Fruit fly (Drosophila melanogaster) whole organism, embryonic: ENCODE results near the gene RpL14.

Source experiments
- ATbp ChIP-seq: fragments of 200-800 bp; sonication (Bioruptor generic); optimal IDR thresholded peaks from 2 replicates; lab custom pipeline; 2017; ENCODE audit warnings: missing biosample characterization, mild to moderate bottlenecking, missing genetic modification characterization, missing genetic modification reagents
- Atf-2 ChIP-seq: fragments of 200-800 bp; sonication (Bioruptor generic); optimal IDR thresholded peaks from 2 replicates; lab custom pipeline; 2016; ENCODE audit warnings: missing biosample characterization, missing genetic modification characterization
- Bgb ChIP-seq: fragments of 200-800 bp; sonication (Bioruptor generic); IDR thresholded peaks from 2 replicates; pipeline ENCODE4 v1.3.6; 2022; ENCODE audit warnings: missing biosample characterization, missing genetic modification characterization; ENCODE audit not compliant: partially characterized antibody
- CG10267 ChIP-seq: fragments of 200-800 bp; sonication (Bioruptor generic); optimal IDR thresholded peaks from 2 replicates; lab custom pipeline; 2018; ENCODE audit warnings: missing biosample characterization, mild to moderate bottlenecking, missing genetic modification characterization, moderate library complexity
- CG10543 ChIP-seq: fragments of 200-800 bp; sonication (Bioruptor generic); optimal IDR thresholded peaks from 3 replicates; lab custom pipeline; 2017; ENCODE audit warnings: missing biosample characterization, mild to moderate bottlenecking, missing genetic modification characterization, moderate library complexity
- CG10959 ChIP-seq: fragments of 200-800 bp; sonication (Bioruptor generic); IDR thresholded peaks from 2 replicates; pipeline ENCODE4 v1.3.6; 2022; ENCODE audit warnings: missing biosample characterization, missing genetic modification characterization
- CG11093 ChIP-seq: fragments of 200-800 bp; sonication (Bioruptor generic); IDR thresholded peaks from 3 replicates; pipeline ENCODE4 v1.3.6; 2022; ENCODE audit warnings: missing biosample characterization, missing genetic modification characterization
- CG12769 ChIP-seq: fragments of 200-800 bp; sonication (Bioruptor generic); optimal IDR thresholded peaks from 2 replicates; lab custom pipeline; 2019; ENCODE audit warnings: missing biosample characterization, mild to moderate bottlenecking, missing genetic modification characterization, moderate library complexity
- CG14441 ChIP-seq: fragments of 200-800 bp; sonication (Bioruptor generic); IDR thresholded peaks from 2 replicates; pipeline ENCODE4 v1.3.6; 2022; ENCODE audit warnings: missing biosample characterization, missing genetic modification characterization
- CG14965 ChIP-seq: fragments of 200-800 bp; sonication (Bioruptor generic); optimal IDR thresholded peaks from 2 replicates; lab custom pipeline; 2016; ENCODE audit warnings: missing biosample characterization, missing genetic modification characterization, borderline replicate concordance
- CG15514 ChIP-seq: fragments of 200-800 bp; sonication (Bioruptor generic); optimal IDR thresholded peaks from 3 replicates; lab custom pipeline; 2017; ENCODE audit warnings: missing biosample characterization, missing genetic modification characterization, mild to moderate bottlenecking, moderate library complexity, missing genetic modification reagents
- CG1792 ChIP-seq: fragments of 200-800 bp; sonication (Bioruptor generic); optimal IDR thresholded peaks from 2 replicates; lab custom pipeline; 2016; ENCODE audit warnings: missing biosample characterization, missing genetic modification characterization
- CG1832 ChIP-seq: fragments of 200-800 bp; sonication (Bioruptor generic); optimal IDR thresholded peaks from 2 replicates; lab custom pipeline; 2017; ENCODE audit warnings: missing biosample characterization, mild to moderate bottlenecking, missing genetic modification characterization, inconsistent platforms
- CG32532 ChIP-seq: fragments of 200-800 bp; sonication (Bioruptor generic); IDR thresholded peaks from 2 replicates; pipeline ENCODE4 v1.3.6; 2022; ENCODE audit warnings: missing biosample characterization, missing genetic modification characterization
- CG33557 ChIP-seq: fragments of 200-800 bp; sonication (Bioruptor generic); optimal IDR thresholded peaks from 2 replicates; lab custom pipeline; 2019; ENCODE audit warnings: missing biosample characterization, mild to moderate bottlenecking, missing genetic modification characterization, moderate library complexity
- CG3847 ChIP-seq: fragments of 200-800 bp; sonication (Bioruptor generic); IDR thresholded peaks from 2 replicates; pipeline ENCODE4 v1.3.6; 2022; ENCODE audit warnings: missing biosample characterization, missing genetic modification characterization
- CG42726 ChIP-seq: fragments of 200-800 bp; sonication (Bioruptor generic); IDR thresholded peaks from 2 replicates; pipeline ENCODE4 v1.3.6; 2022; ENCODE audit warnings: missing biosample characterization, missing genetic modification characterization; ENCODE audit not compliant: partially characterized antibody
- CG6654 ChIP-seq: fragments of 200-800 bp; sonication (Bioruptor generic); optimal IDR thresholded peaks from 2 replicates; lab custom pipeline; 2017; ENCODE audit warnings: missing biosample characterization, mild to moderate bottlenecking, missing genetic modification characterization
- CG7556 ChIP-seq: fragments of 200-800 bp; sonication (Bioruptor generic); optimal IDR thresholded peaks from 2 replicates; lab custom pipeline; 2017; ENCODE audit warnings: missing biosample characterization, mild to moderate bottlenecking, missing genetic modification characterization
- CG7987 ChIP-seq: fragments of 200-800 bp; sonication (Bioruptor generic); optimal IDR thresholded peaks from 2 replicates; lab custom pipeline; 2018; ENCODE audit warnings: missing biosample characterization, mild to moderate bottlenecking, missing genetic modification characterization, moderate library complexity
- CG8359 ChIP-seq: fragments of 200-800 bp; sonication (Bioruptor generic); optimal IDR thresholded peaks from 2 replicates; lab custom pipeline; 2017; ENCODE audit warnings: missing biosample characterization, mild to moderate bottlenecking, missing genetic modification characterization, borderline replicate concordance
- Camta ChIP-seq: fragments of 200-800 bp; sonication (Bioruptor generic); optimal IDR thresholded peaks from 2 replicates; lab custom pipeline; 2016; ENCODE audit warnings: missing biosample characterization, missing genetic modification characterization
- D19A ChIP-seq: fragments of 200-800 bp; optimal IDR thresholded peaks from 3 replicates; lab custom pipeline; 2019; ENCODE audit warnings: missing biosample characterization, mild to moderate bottlenecking, missing genetic modification characterization, moderate library complexity
- Deaf1 ChIP-seq: fragments of 200-800 bp; optimal IDR thresholded peaks from 3 replicates; lab custom pipeline; 2019; ENCODE audit warnings: missing biosample characterization, mild to moderate bottlenecking, missing genetic modification characterization, moderate library complexity
- Dip2 ChIP-seq: fragments of 200-800 bp; sonication (Bioruptor generic); IDR thresholded peaks from 2 replicates; pipeline ENCODE4 v1.3.6; 2022; ENCODE audit warnings: missing biosample characterization, missing genetic modification characterization
- ERR ChIP-seq: fragments of 200-800 bp; sonication (Bioruptor generic); optimal IDR thresholded peaks from 2 replicates; lab custom pipeline; 2016; ENCODE audit warnings: missing biosample characterization, missing genetic modification characterization
- Fer3 ChIP-seq: fragments of 200-800 bp; sonication (Bioruptor generic); optimal IDR thresholded peaks from 2 replicates; lab custom pipeline; 2018; ENCODE audit warnings: missing biosample characterization, mild to moderate bottlenecking, missing genetic modification characterization, moderate library complexity
- Hand ChIP-seq: fragments of 200-800 bp; sonication (Bioruptor generic); optimal IDR thresholded peaks from 2 replicates; lab custom pipeline; 2017; ENCODE audit warnings: mild to moderate bottlenecking, missing biosample characterization, missing genetic modification reagents, missing genetic modification characterization
- Hr39 ChIP-seq: fragments of >200 bp; optimal IDR thresholded peaks from 2 replicates; lab custom pipeline; 2017
- Lpt ChIP-seq: fragments of >200 bp; optimal IDR thresholded peaks from 2 replicates; lab custom pipeline; 2018; ENCODE audit warnings: missing biosample characterization, missing genetic modification characterization
- Mad ChIP-seq: fragments of 200-800 bp; sonication (Bioruptor generic); optimal IDR thresholded peaks from 2 replicates; lab custom pipeline; 2016; ENCODE audit warnings: missing biosample characterization, missing genetic modification characterization
- NC2β ChIP-seq: fragments of 200-800 bp; sonication (Bioruptor generic); optimal IDR thresholded peaks from 2 replicates; lab custom pipeline; 2016; ENCODE audit warnings: missing biosample characterization, missing genetic modification characterization
- Sin3A ChIP-seq: fragments of >200 bp; optimal IDR thresholded peaks from 2 replicates; lab custom pipeline; 2018
- Sry-β ChIP-seq: fragments of 200-800 bp; sonication (Bioruptor generic); optimal IDR thresholded peaks from 2 replicates; lab custom pipeline; 2018; ENCODE audit warnings: missing biosample characterization, mild to moderate bottlenecking, missing genetic modification characterization, moderate library complexity
- ac ChIP-seq: fragments of 200-800 bp; sonication (Bioruptor generic); optimal IDR thresholded peaks from 3 replicates; lab custom pipeline; 2017; ENCODE audit warnings: missing biosample characterization, mild to moderate bottlenecking, missing genetic modification characterization
- amos ChIP-seq: fragments of 200-800 bp; sonication (Bioruptor generic); IDR thresholded peaks from 2 replicates; pipeline ENCODE4 v1.3.6; 2022; ENCODE audit warnings: missing biosample characterization, missing genetic modification characterization; ENCODE audit not compliant: partially characterized antibody
- danr ChIP-seq: fragments of 200-800 bp; sonication (Bioruptor generic); IDR thresholded peaks from 2 replicates; pipeline ENCODE4 v1.3.6; 2022; ENCODE audit warnings: missing biosample characterization, missing genetic modification characterization
- dpn ChIP-seq, 2 experiments: fragments of 200-800 bp; sonication (Bioruptor generic); optimal IDR thresholded peaks; 3 replicates each; lab custom pipeline; 2016; ENCODE audit warnings: missing biosample characterization in 2 of 2, missing genetic modification characterization in 2 of 2
- jigr1 ChIP-seq: fragments of 200-800 bp; sonication (Bioruptor generic); IDR thresholded peaks from 3 replicates; pipeline ENCODE4 v1.3.6; 2022; ENCODE audit warnings: missing biosample characterization, missing genetic modification characterization
- kni ChIP-seq: fragments of 200-800 bp; sonication (Bioruptor generic); optimal IDR thresholded peaks from 3 replicates; lab custom pipeline; 2017; ENCODE audit warnings: mild to moderate bottlenecking, missing biosample characterization, missing genetic modification reagents, missing genetic modification characterization
- mam ChIP-seq: fragments of 200-800 bp; sonication (Bioruptor generic); optimal IDR thresholded peaks from 3 replicates; lab custom pipeline; 2016; ENCODE audit warnings: missing biosample characterization, missing genetic modification characterization
- pan ChIP-seq, 4 experiments: fragments of >200 bp in 3 of 4; fragments of 200-800 bp in 1 of 4; sonication (Bioruptor generic) in 1 of 4; optimal IDR thresholded peaks in 3 of 4; IDR thresholded peaks in 1 of 4; 2 replicates each; pipeline versions ENCODE4 v1.3.6 to Lab custom; 2017 to 2022; ENCODE audit warnings: missing biosample characterization in 2 of 4, missing genetic modification characterization in 2 of 4, mixed read lengths in 1 of 4
- phol ChIP-seq: fragments of 200-800 bp; sonication (Bioruptor generic); optimal IDR thresholded peaks from 3 replicates; lab custom pipeline; 2018; ENCODE audit warnings: missing biosample characterization, mild to moderate bottlenecking, missing genetic modification characterization, moderate library complexity
- ranshi ChIP-seq: fragments of 200-800 bp; sonication (Bioruptor generic); IDR thresholded peaks from 2 replicates; pipeline ENCODE4 v1.3.6; 2022; ENCODE audit warnings: missing biosample characterization, missing genetic modification characterization
- ro ChIP-seq: fragments of 200-800 bp; sonication (Bioruptor generic); IDR thresholded peaks from 2 replicates; pipeline ENCODE4 v1.3.6; 2022; ENCODE audit warnings: missing biosample characterization, missing genetic modification characterization
- sim ChIP-seq: fragments of 200-800 bp; sonication (Bioruptor generic); IDR thresholded peaks from 2 replicates; pipeline ENCODE4 v1.3.6; 2022; ENCODE audit warnings: missing biosample characterization, missing genetic modification characterization
- so ChIP-seq: fragments of 200-800 bp; sonication (Bioruptor generic); IDR thresholded peaks from 3 replicates; pipeline ENCODE4 v1.3.6; 2022; ENCODE audit warnings: missing biosample characterization, missing genetic modification characterization
- ssp ChIP-seq: fragments of 200-800 bp; sonication (Bioruptor generic); IDR thresholded peaks from 2 replicates; pipeline ENCODE4 v1.3.6; 2022; ENCODE audit warnings: missing biosample characterization, missing genetic modification characterization
- tin ChIP-seq: fragments of 200-800 bp; sonication (Bioruptor generic); optimal IDR thresholded peaks from 3 replicates; lab custom pipeline; 2016; ENCODE audit warnings: missing biosample characterization, missing genetic modification characterization
- tio ChIP-seq: fragments of 200-800 bp; sonication (Bioruptor generic); optimal IDR thresholded peaks from 2 replicates; lab custom pipeline; 2017; ENCODE audit warnings: missing biosample characterization, missing genetic modification characterization, inconsistent platforms

The RpL14 gene

DNA sequence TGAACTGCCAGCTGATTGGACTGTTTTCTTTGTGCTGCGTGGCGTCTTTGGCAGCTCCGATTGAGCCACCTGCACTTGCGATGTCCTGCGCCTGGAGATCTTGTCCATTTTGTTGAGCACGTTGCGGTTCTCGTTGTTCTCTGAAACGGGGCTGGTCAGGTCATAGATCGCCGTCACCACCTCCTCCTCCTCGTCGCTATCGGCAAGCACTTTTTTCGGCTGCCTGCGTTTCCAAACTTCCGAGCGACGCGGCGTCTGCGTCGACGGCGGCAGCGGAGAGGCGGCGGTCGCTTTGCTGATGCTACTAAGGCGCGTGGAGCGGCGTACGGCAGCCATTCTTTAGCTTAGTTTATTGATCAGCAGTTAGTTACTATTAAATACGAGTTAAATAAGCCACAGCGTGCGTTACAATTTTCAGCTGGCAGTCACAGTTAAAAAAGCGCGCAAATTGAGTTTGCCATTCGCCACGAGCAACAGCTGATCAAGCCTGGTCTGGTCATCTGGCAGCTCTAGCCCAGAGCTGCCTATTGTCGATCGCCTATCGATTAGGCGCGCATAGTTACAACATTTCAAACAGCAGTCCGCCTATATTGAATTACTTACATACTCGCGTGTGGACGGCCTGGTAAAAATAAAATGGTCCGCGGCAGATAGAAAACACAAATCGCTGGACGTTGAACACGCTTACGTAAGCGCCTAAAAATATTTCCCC is 33.0 kb downstream of the RpL14 start, which contains the start of gene Cdc6 (continued):
- no peak for TF ChIP-seq Camta (GFP tag; lab: Kevin White, UChicago)
- peak; percentile 13 for TF ChIP-seq CG10267 (tag; lab: Kevin White, UChicago)
- TF ChIP-seq CG15514 (GFP tag; lab: Kevin White, UChicago) = peak; percentile 25
- no peak for TF ChIP-seq CG7556
- peak; percentile 60; the same call in 1 of the 3 replicates for TF ChIP-seq so (GFP tag; lab: Robert Waterston, UW)
- TF ChIP-seq jigr1 (GFP tag; lab: Robert Waterston, UW) = no peak
- no peak for TF ChIP-seq Lpt
- no peak for TF ChIP-seq mam (GFP tag; lab: Kevin White, UChicago)
- TF ChIP-seq Bgb (GFP tag; lab: Robert Waterston, UW) = peak; percentile 46; the same call in 1 of the 2 replicates
- no peak for TF ChIP-seq CG11093 (GFP tag; lab: Robert Waterston, UW)
- TF ChIP-seq CG12769 (tag; lab: Kevin White, UChicago) = peak; percentile 31
- no peak for TF ChIP-seq CG32532 (GFP tag; lab: Robert Waterston, UW)
- TF ChIP-seq CG3847 (GFP tag; lab: Robert Waterston, UW) = peak; percentile 19; the same call in 1 of the 2 replicates
- TF ChIP-seq Fer3 (tag; lab: Kevin White, UChicago) = no peak
- TF ChIP-seq danr (GFP tag; lab: Robert Waterston, UW) = no peak
- TF ChIP-seq Sry-β (GFP tag; lab: Kevin White, UChicago) = no peak
- no peak for TF ChIP-seq Dip2 (GFP tag; lab: Robert Waterston, UW)
- no peak for TF ChIP-seq NC2β
- no peak for TF ChIP-seq Deaf1 (tag; lab: Kevin White, UChicago)
- no peak for TF ChIP-seq D19A (tag; lab: Kevin White, UChicago)
- peak; percentile 13 for TF ChIP-seq phol (tag; lab: Kevin White, UChicago)
- TF ChIP-seq kni (GFP tag; lab: Kevin White, UChicago) = no peak
- TF ChIP-seq Sin3A (lab: Kevin White, UChicago) = peak; percentile 69
- no peak for TF ChIP-seq CG8359 (GFP tag; lab: Kevin White, UChicago)
- no peak for TF ChIP-seq CG7987 (GFP tag; lab: Kevin White, UChicago)
- TF ChIP-seq ro (GFP tag; lab: Robert Waterston, UW) = no peak
- TF ChIP-seq CG42726 (GFP tag; lab: Robert Waterston, UW) = no peak
- no peak for TF ChIP-seq CG10959 (GFP tag; lab: Robert Waterston, UW)
- TF ChIP-seq ac (GFP tag; lab: Kevin White, UChicago) = no peak
- no peak for TF ChIP-seq Hand (GFP tag; lab: Kevin White, UChicago)
- TF ChIP-seq CG6654 (GFP tag; lab: Kevin White, UChicago) = no peak
- no peak for TF ChIP-seq ranshi (GFP tag; lab: Robert Waterston, UW)
- no peak for TF ChIP-seq sim (GFP tag; lab: Robert Waterston, UW)
- no peak for TF ChIP-seq CG1792
- TF ChIP-seq CG14441 (GFP tag; lab: Robert Waterston, UW) = no peak
- TF ChIP-seq pan (optimal IDR thresholded peaks at IDR 0.05; lab: Kevin White, UChicago) = no peak
- TF ChIP-seq pan (GFP tag; optimal IDR thresholded peaks at IDR 0.05 in 1 of 2, IDR thresholded peaks at IDR 0.05 in 1 of 2) = no peak
- TF ChIP-seq Atf-2 (GFP tag; lab: Kevin White, UChicago) = no peak
- TF ChIP-seq Hr39 (lab: Kevin White, UChicago) = no peak
- no peak for TF ChIP-seq tin (GFP tag; lab: Kevin White, UChicago)
- no peak for TF ChIP-seq dpn (GFP tag; optimal IDR thresholded peaks at IDR 0.05; lab: Kevin White, UChicago)
- no peak for TF ChIP-seq CG10543 (GFP tag; lab: Kevin White, UChicago)
- no peak for TF ChIP-seq ERR (GFP tag; lab: Kevin White, UChicago)
- TF ChIP-seq CG14965 (GFP tag; lab: Kevin White, UChicago) = no peak
- no peak for TF ChIP-seq ssp (GFP tag; lab: Robert Waterston, UW)
- TF ChIP-seq Mad (GFP tag; lab: Kevin White, UChicago) = no peak
- TF ChIP-seq CG33557 (GFP tag; lab: Kevin White, UChicago) = no peak
- no peak for TF ChIP-seq tio (GFP tag; lab: Kevin White, UChicago)
- peak; percentile 48; the same call in 1 of the 2 replicates for TF ChIP-seq amos (GFP tag; lab: Robert Waterston, UW)
- no peak for TF ChIP-seq CG1832 (GFP tag; lab: Kevin White, UChicago)
- TF ChIP-seq ATbp (GFP tag; lab: Kevin White, UChicago) = no peak
